Fruit fly (Drosophila melanogaster) whole organism, prepupa: Measurements from ENCODE around the gene mthl1.

ENCODE experiments used
- CG11294 ChIP-seq: fragments of 200-800 bp; sonication (Bioruptor generic); IDR thresholded peaks from 2 replicates; pipeline ENCODE4 v1.3.6; 2022; ENCODE audit warnings: missing biosample characterization, missing genetic modification characterization
- CG11902 ChIP-seq: fragments of 200-800 bp; sonication (Bioruptor generic); optimal IDR thresholded peaks from 3 replicates; lab custom pipeline; 2016; ENCODE audit warnings: missing biosample characterization, missing genetic modification characterization
- CG1621 ChIP-seq: fragments of 200-800 bp; sonication (Bioruptor generic); optimal IDR thresholded peaks from 3 replicates; lab custom pipeline; 2018; ENCODE audit warnings: missing biosample characterization, mild to moderate bottlenecking, missing genetic modification characterization
- CG32006 ChIP-seq: fragments of 200-800 bp; sonication (Bioruptor generic); optimal IDR thresholded peaks from 3 replicates; lab custom pipeline; 2017; ENCODE audit warnings: missing biosample characterization, mild to moderate bottlenecking, missing genetic modification characterization
- CG6276 ChIP-seq: fragments of 200-800 bp; sonication (Bioruptor generic); optimal IDR thresholded peaks from 2 replicates; lab custom pipeline; 2017; ENCODE audit warnings: missing biosample characterization, mild to moderate bottlenecking, missing genetic modification characterization
- Ets96B ChIP-seq: fragments of 200-800 bp; optimal IDR thresholded peaks from 2 replicates; lab custom pipeline; 2019; ENCODE audit warnings: missing biosample characterization, mild to moderate bottlenecking, missing genetic modification characterization, moderate library complexity
- Smox ChIP-seq: fragments of 200-800 bp; sonication (Bioruptor generic); optimal IDR thresholded peaks from 3 replicates; lab custom pipeline; 2016; ENCODE audit warnings: missing biosample characterization, missing genetic modification characterization
- acj6 ChIP-seq: fragments of 200-800 bp; sonication (Bioruptor generic); optimal IDR thresholded peaks from 3 replicates; lab custom pipeline; 2016; ENCODE audit warnings: missing biosample characterization, missing genetic modification characterization
- cyc ChIP-seq: fragments of 200-800 bp; sonication (Bioruptor generic); optimal IDR thresholded peaks from 3 replicates; lab custom pipeline; 2016; ENCODE audit warnings: missing biosample characterization, missing genetic modification characterization
- fkh ChIP-seq: fragments of 200-800 bp; sonication (Bioruptor generic); optimal IDR thresholded peaks from 3 replicates; lab custom pipeline; 2017; ENCODE audit warnings: missing biosample characterization, mild to moderate bottlenecking, missing genetic modification characterization, moderate library complexity
- lz ChIP-seq: fragments of 200-800 bp; sonication (Bioruptor generic); optimal IDR thresholded peaks from 3 replicates; lab custom pipeline; 2016; ENCODE audit warnings: missing biosample characterization, missing genetic modification characterization
- salr ChIP-seq, 2 experiments: fragments of 200-800 bp; sonication (Bioruptor generic); optimal IDR thresholded peaks; 3 replicates each; lab custom pipeline; 2016 to 2018; ENCODE audit warnings: missing biosample characterization in 2 of 2, missing genetic modification characterization in 2 of 2, mild to moderate bottlenecking in 1 of 2
- topi ChIP-seq: fragments of 200-800 bp; sonication (Bioruptor generic); optimal IDR thresholded peaks from 3 replicates; lab custom pipeline; 2016; ENCODE audit warnings: missing biosample characterization, missing genetic modification characterization

- no peak for TF ChIP-seq CG11902 (GFP tag; lab: Kevin White, UChicago)
- TF ChIP-seq CG1621 (tag; lab: Kevin White, UChicago), result no peak
- no peak for TF ChIP-seq Ets96B (tag; lab: Kevin White, UChicago)
- no peak for TF ChIP-seq cyc
- no peak for TF ChIP-seq acj6 (GFP tag; lab: Kevin White, UChicago)
- no peak for TF ChIP-seq fkh
- TF ChIP-seq lz (GFP tag; lab: Kevin White, UChicago), result no peak
- no peak for TF ChIP-seq CG32006 (GFP tag; lab: Kevin White, UChicago)
- no peak for TF ChIP-seq topi (GFP tag; lab: Kevin White, UChicago)
- no peak for TF ChIP-seq CG6276 (GFP tag; lab: Kevin White, UChicago)
- no peak for TF ChIP-seq salr (GFP tag; optimal IDR thresholded peaks at IDR 0.05; lab: Kevin White, UChicago)
- TF ChIP-seq Smox (GFP tag; lab: Kevin White, UChicago), result no peak
- TF ChIP-seq CG11294 (GFP tag; lab: Robert Waterston, UW), result no peak
Measured at dm6 chrX:16674538-16674937, 33.8 kb downstream of the mthl1 start.
